Fruit fly (Drosophila melanogaster): Measurements from ENCODE around the gene CG33986.

DNA sequence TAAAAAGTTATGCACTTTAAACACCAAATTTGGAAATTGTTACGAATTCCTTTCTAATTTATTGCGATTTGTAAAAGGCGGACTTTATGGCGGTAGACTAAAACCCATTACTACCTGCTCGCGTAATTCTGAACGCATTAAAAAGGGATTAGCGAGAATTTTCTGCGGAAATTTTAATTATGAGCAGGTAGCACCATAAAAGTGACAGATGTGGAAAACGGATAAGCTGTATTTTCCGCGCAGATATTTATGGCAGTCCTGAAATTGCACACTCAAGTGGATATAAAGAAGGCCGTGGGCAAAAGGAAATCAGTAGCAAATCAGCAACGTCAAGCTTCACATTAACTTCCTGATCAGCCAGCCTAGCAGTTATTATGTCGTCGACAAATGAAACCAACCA, 16.3 kb downstream of the CG33986 start, which contains the start of gene Z600:
- TF ChIP-seq EcR (GFP tag; optimal IDR thresholded peaks at IDR 0.05): no peak
- TF ChIP-seq CG8159 (tag; optimal IDR thresholded peaks at IDR 0.05): no peak
- TF ChIP-seq fd96Ca (GFP tag; IDR thresholded peaks at IDR 0.05): no peak
- TF ChIP-seq CG13204 (GFP tag; optimal IDR thresholded peaks at IDR 0.05): no peak
- no peak for TF ChIP-seq CG12605 (GFP tag; IDR thresholded peaks at IDR 0.05)
- TF ChIP-seq gl (tag; optimal IDR thresholded peaks at IDR 0.05): no peak
- TF ChIP-seq Pif1B (GFP tag; optimal IDR thresholded peaks at IDR 0.05): no peak
- no peak for TF ChIP-seq Pif1A (GFP tag; optimal IDR thresholded peaks at IDR 0.05)
- TF ChIP-seq CG10348 (GFP tag; IDR thresholded peaks at IDR 0.05): no peak
- no peak for TF ChIP-seq rn (GFP tag; IDR thresholded peaks at IDR 0.05)
